Worm (Caenorhabditis elegans): ENCODE results near the gene F01G4.6.

- TF ChIP-seq nhr-76 (tag; optimal IDR thresholded peaks at IDR 0.05) = no peak
- no peak for TF ChIP-seq tbx-2 (tag; optimal IDR thresholded peaks at IDR 0.05)
These were observed 6.7 kb downstream of the F01G4.6 start, which contains the start of gene skih-2 for ce11 chrIV:11142314-11143227.
